Fruit fly (Drosophila melanogaster): ENCODE data around the gene CG8673.

DNA sequence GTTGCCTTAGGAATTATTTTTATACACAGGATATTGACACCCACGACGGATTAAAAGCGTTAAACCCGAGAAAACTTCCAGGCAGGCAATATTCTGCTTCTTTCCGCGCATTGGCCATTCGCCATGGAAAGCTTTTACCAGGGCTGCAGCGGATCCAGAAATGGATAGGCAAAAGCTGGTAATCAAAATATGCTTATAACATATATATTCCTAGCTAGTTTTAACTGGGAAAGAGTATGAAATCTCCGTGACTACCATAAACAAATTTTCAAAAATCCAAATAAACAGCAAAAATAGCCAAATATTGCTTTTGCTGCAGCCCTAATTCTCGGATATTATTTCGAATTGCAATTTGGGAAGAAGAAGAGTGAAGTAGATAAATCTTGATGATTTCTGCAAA lies 35.4 kb downstream of the CG8673 start, which contains the start of the genes PAPLA1 and Rbsn-5:
- TF ChIP-seq Blimp-1 (GFP tag; optimal IDR thresholded peaks at IDR 0.05): peak; percentile 75
- peak; percentile 88 for TF ChIP-seq Gug (GFP tag; IDR thresholded peaks at IDR 0.05)
- peak; percentile 81 for TF ChIP-seq fd59A (GFP tag; optimal IDR thresholded peaks at IDR 0.05)
- TF ChIP-seq CG6854 (GFP tag; optimal IDR thresholded peaks at IDR 0.05): peak; percentile 85
- TF ChIP-seq Hr39 (GFP tag; optimal IDR thresholded peaks at IDR 0.05): peak; percentile 98
- peak; percentile 95 for TF ChIP-seq Met (GFP tag; optimal IDR thresholded peaks at IDR 0.05)
- TF ChIP-seq CG4318 (GFP tag; optimal IDR thresholded peaks at IDR 0.05): peak; percentile 82
- TF ChIP-seq lz (GFP tag; optimal IDR thresholded peaks at IDR 0.05): peak; percentile 96
- peak; percentile 89 for TF ChIP-seq Ets96B (tag; optimal IDR thresholded peaks at IDR 0.05)
- TF ChIP-seq OdsH (GFP tag; optimal IDR thresholded peaks at IDR 0.05): peak; percentile 96
- TF ChIP-seq pdm3 (GFP tag; optimal IDR thresholded peaks at IDR 0.05): peak; percentile 96

Data from whole organism, prepupa.